Worm (Caenorhabditis elegans) whole organism, young adult: ENCODE results near the gene C18F10.2.
A peak's percentile ranks its signal among the peaks of the same experiment; 100 is the strongest.

Experiments
- B0019.2 ChIP-seq: fragments of 200-800 bp; sonication (Bioruptor generic); conservative IDR thresholded peaks from 2 replicates; pipeline ENCODE4 v1.3.6; 2022; ENCODE audit warnings: missing genetic modification reagents, missing genetic modification characterization, missing compliant biosample characterization
- D2030.7 ChIP-seq: fragments of 200-800 bp; sonication (Bioruptor generic); IDR thresholded peaks from 2 replicates; pipeline ENCODE4 v1.3.6; 2022; ENCODE audit warnings: missing genetic modification reagents, missing genetic modification characterization, missing compliant biosample characterization
- F23B12.7 ChIP-seq: sonication (generic microtip); optimal IDR thresholded peaks from 2 replicates; lab custom pipeline; 2017; ENCODE audit warnings: missing genetic modification characterization, mild to moderate bottlenecking, missing compliant biosample characterization, antibody characterized with exemption, moderate library complexity; ENCODE audit not compliant: insufficient read depth
- F33H1.4 ChIP-seq: fragments of 200-800 bp; sonication (Bioruptor generic); IDR thresholded peaks from 2 replicates; pipeline ENCODE4 v1.3.6; 2022; ENCODE audit warnings: missing genetic modification reagents, missing genetic modification characterization, missing compliant biosample characterization
- F37B4.10 ChIP-seq: fragments of 200-800 bp; sonication (Bioruptor generic); IDR thresholded peaks from 2 replicates; pipeline ENCODE4 v1.3.6; 2022; ENCODE audit warnings: missing genetic modification characterization, missing compliant biosample characterization
- F49E8.2 ChIP-seq: sonication (generic microtip); optimal IDR thresholded peaks from 3 replicates; lab custom pipeline; 2017; ENCODE audit warnings: missing genetic modification characterization, mild to moderate bottlenecking, missing compliant biosample characterization, antibody characterized with exemption, moderate library complexity; ENCODE audit not compliant: insufficient read depth
- T26A5.8 ChIP-seq: sonication (generic microtip); optimal IDR thresholded peaks from 2 replicates; lab custom pipeline; 2016; ENCODE audit warnings: missing genetic modification characterization, missing compliant biosample characterization
- Y95B8A.8 ChIP-seq: fragments of 200-800 bp; sonication (Bioruptor generic); IDR thresholded peaks from 2 replicates; pipeline ENCODE4 v1.3.6; 2022; ENCODE audit warnings: missing genetic modification reagents, missing genetic modification characterization, missing compliant biosample characterization
- ZK185.1 ChIP-seq: sonication (generic microtip); optimal IDR thresholded peaks from 2 replicates; lab custom pipeline; 2016; ENCODE audit warnings: mild to moderate bottlenecking, missing genetic modification characterization, missing compliant biosample characterization; ENCODE audit not compliant: poor library complexity, severe bottlenecking
- ama-1 ChIP-seq, 3 experiments: fragments of 150-350 bp in 1 of 3; sonication (generic microtip) in 2 of 3; optimal IDR thresholded peaks; 2 replicates each; lab custom pipeline; 2014 to 2018; ENCODE audit warnings: missing biosample characterization in 2 of 3, missing genetic modification characterization in 2 of 3, missing genetic modification reagents in 2 of 3
- attf-3 ChIP-seq: fragments of 200-800 bp; sonication (Bioruptor generic); conservative IDR thresholded peaks from 2 replicates; pipeline ENCODE4 v1.3.6; 2022; ENCODE audit warnings: missing genetic modification reagents, missing genetic modification characterization, missing compliant biosample characterization
- attf-5 ChIP-seq: fragments of 200-800 bp; sonication (Bioruptor generic); optimal IDR thresholded peaks from 2 replicates; lab custom pipeline; 2018; ENCODE audit warnings: mild to moderate bottlenecking, missing genetic modification characterization, missing compliant biosample characterization
- attf-6 ChIP-seq: fragments of 200-800 bp; sonication (Bioruptor generic); IDR thresholded peaks from 2 replicates; pipeline ENCODE4 v1.3.6; 2022; ENCODE audit warnings: missing genetic modification reagents, missing genetic modification characterization, missing compliant biosample characterization
- bed-1 ChIP-seq: fragments of 200-800 bp; sonication (Bioruptor generic); IDR thresholded peaks from 2 replicates; pipeline ENCODE4 v1.3.6; 2022; ENCODE audit warnings: missing genetic modification reagents, missing genetic modification characterization, missing compliant biosample characterization
- ccch-3 ChIP-seq: fragments of 200-800 bp; sonication (Bioruptor generic); optimal IDR thresholded peaks from 2 replicates; lab custom pipeline; 2018; ENCODE audit warnings: mild to moderate bottlenecking, missing genetic modification characterization, missing compliant biosample characterization
- ceh-100 ChIP-seq: fragments of 200-800 bp; sonication (Bioruptor generic); IDR thresholded peaks from 2 replicates; pipeline ENCODE4 v1.3.6; 2022; ENCODE audit warnings: missing genetic modification reagents, missing genetic modification characterization, missing compliant biosample characterization
- ceh-40 ChIP-seq: fragments of 200-800 bp; sonication (Bioruptor generic); IDR thresholded peaks from 2 replicates; pipeline ENCODE4 v1.3.6; 2022; ENCODE audit warnings: missing genetic modification characterization, missing compliant biosample characterization
- ceh-91 ChIP-seq: fragments of 200-800 bp; sonication (Bioruptor generic); IDR thresholded peaks from 2 replicates; pipeline ENCODE4 v1.3.6; 2022; ENCODE audit warnings: missing genetic modification reagents, missing genetic modification characterization, missing compliant biosample characterization
- chd-7 ChIP-seq: sonication (generic microtip); optimal IDR thresholded peaks from 2 replicates; lab custom pipeline; 2016; ENCODE audit warnings: mild to moderate bottlenecking, missing genetic modification characterization, moderate library complexity, missing compliant biosample characterization
- efl-1 ChIP-seq: fragments of 150-350 bp; optimal IDR thresholded peaks from 2 replicates; lab custom pipeline; 2014; ENCODE audit warnings: missing biosample characterization, missing genetic modification reagents, missing genetic modification characterization
- egrh-3 ChIP-seq: fragments of 200-800 bp; sonication (Bioruptor generic); IDR thresholded peaks from 2 replicates; pipeline ENCODE4 v1.3.6; 2022; ENCODE audit warnings: missing genetic modification reagents, missing genetic modification characterization, missing compliant biosample characterization
- ekl-4 ChIP-seq: fragments of 200-800 bp; sonication (Bioruptor generic); IDR thresholded peaks from 2 replicates; pipeline ENCODE4 v1.3.6; 2022; ENCODE audit warnings: missing genetic modification reagents, missing genetic modification characterization, missing compliant biosample characterization
- fkh-3 ChIP-seq: sonication (generic microtip); optimal IDR thresholded peaks from 2 replicates; lab custom pipeline; 2016; ENCODE audit warnings: mild to moderate bottlenecking, missing genetic modification characterization, missing compliant biosample characterization
- gei-17 ChIP-seq: fragments of 200-800 bp; sonication (Bioruptor generic); optimal IDR thresholded peaks from 2 replicates; lab custom pipeline; 2018; ENCODE audit warnings: mild to moderate bottlenecking, missing genetic modification characterization, missing compliant biosample characterization
- hlh-12 ChIP-seq: sonication (generic microtip); optimal IDR thresholded peaks from 2 replicates; lab custom pipeline; 2016; ENCODE audit warnings: missing genetic modification characterization, missing compliant biosample characterization
- hlh-26 ChIP-seq: fragments of 200-800 bp; sonication (Bioruptor generic); conservative IDR thresholded peaks from 2 replicates; pipeline ENCODE4 v1.3.6; 2022; ENCODE audit warnings: missing genetic modification reagents, missing genetic modification characterization, missing compliant biosample characterization
- hmg-20 ChIP-seq: fragments of 200-800 bp; sonication (Bioruptor generic); IDR thresholded peaks from 2 replicates; pipeline ENCODE4 v1.3.6; 2022; ENCODE audit warnings: missing genetic modification reagents, missing genetic modification characterization, missing compliant biosample characterization
- hsf-1 ChIP-seq: fragments of 200-800 bp; sonication (Bioruptor generic); IDR thresholded peaks from 2 replicates; pipeline ENCODE4 v1.3.6; 2022; ENCODE audit warnings: missing genetic modification reagents, missing genetic modification characterization, missing compliant biosample characterization
- lin-40 ChIP-seq: sonication (generic microtip); optimal IDR thresholded peaks from 2 replicates; lab custom pipeline; 2016; ENCODE audit warnings: missing genetic modification characterization, mild to moderate bottlenecking, missing compliant biosample characterization, missing genotype, missing genetic modification reagents
- lin-54 ChIP-seq: fragments of 200-800 bp; sonication (Bioruptor generic); optimal IDR thresholded peaks from 2 replicates; lab custom pipeline; 2018; ENCODE audit warnings: mild to moderate bottlenecking, missing genetic modification characterization, missing compliant biosample characterization
- lir-1 ChIP-seq: fragments of 200-800 bp; sonication (Bioruptor generic); conservative IDR thresholded peaks from 2 replicates; pipeline ENCODE4 v1.3.6; 2022; ENCODE audit warnings: missing genetic modification reagents, missing genetic modification characterization, missing compliant biosample characterization
- lsl-1 ChIP-seq: fragments of 200-800 bp; sonication (Bioruptor generic); optimal IDR thresholded peaks from 2 replicates; lab custom pipeline; 2018; ENCODE audit warnings: mild to moderate bottlenecking, missing genetic modification characterization, moderate library complexity, missing compliant biosample characterization
- madf-10 ChIP-seq: sonication (generic microtip); optimal IDR thresholded peaks from 2 replicates; lab custom pipeline; 2016; ENCODE audit warnings: mild to moderate bottlenecking, missing genetic modification characterization, missing compliant biosample characterization
- madf-6 ChIP-seq: fragments of 200-800 bp; sonication (Bioruptor generic); IDR thresholded peaks from 2 replicates; pipeline ENCODE4 v1.3.6; 2022; ENCODE audit warnings: missing genetic modification reagents, missing genetic modification characterization, missing compliant biosample characterization
- mcd-1 ChIP-seq: fragments of 200-800 bp; sonication (Bioruptor generic); IDR thresholded peaks from 2 replicates; pipeline ENCODE4 v1.3.6; 2022; ENCODE audit warnings: missing genetic modification reagents, missing genetic modification characterization, missing compliant biosample characterization
- mes-4 ChIP-seq: sonication (generic microtip); optimal IDR thresholded peaks from 2 replicates; lab custom pipeline; 2016; ENCODE audit warnings: missing genotype, missing genetic modification characterization, missing compliant biosample characterization
- mxl-1 ChIP-seq: sonication (generic microtip); optimal IDR thresholded peaks from 2 replicates; lab custom pipeline; 2016; ENCODE audit warnings: missing genetic modification characterization, missing compliant biosample characterization
- nfyb-1 ChIP-seq: fragments of 200-800 bp; sonication (Bioruptor generic); IDR thresholded peaks from 2 replicates; pipeline ENCODE4 v1.3.6; 2022; ENCODE audit warnings: missing genetic modification reagents, missing genetic modification characterization, missing compliant biosample characterization
- nhr-27 ChIP-seq: fragments of 200-800 bp; sonication (Bioruptor generic); optimal IDR thresholded peaks from 2 replicates; lab custom pipeline; 2018; ENCODE audit warnings: mild to moderate bottlenecking, missing genetic modification characterization, moderate library complexity, missing compliant biosample characterization
- rec-8 ChIP-seq, 2 experiments: sonication (generic microtip); optimal IDR thresholded peaks; 2 replicates each; lab custom pipeline; 2016; ENCODE audit warnings: mild to moderate bottlenecking in 2 of 2, missing genetic modification characterization in 2 of 2, missing genetic modification reagents in 2 of 2, missing genotype in 2 of 2, missing biosample characterization in 1 of 2, missing compliant biosample characterization in 1 of 2, moderate library complexity in 1 of 2
- rpc-1 ChIP-seq, 2 experiments: fragments of 150-350 bp in 1 of 2; sonication (generic microtip) in 1 of 2; optimal IDR thresholded peaks; 2 replicates each; lab custom pipeline; 2014 to 2018; ENCODE audit warnings: missing biosample characterization in 1 of 2, missing genetic modification characterization in 1 of 2, missing genetic modification reagents in 1 of 2, missing genotype in 1 of 2
- snpc-3.4 ChIP-seq: sonication (generic microtip); optimal IDR thresholded peaks from 2 replicates; lab custom pipeline; 2017; ENCODE audit warnings: missing genetic modification characterization, mild to moderate bottlenecking, missing compliant biosample characterization, antibody characterized with exemption, moderate library complexity, missing genotype, missing genetic modification reagents
- somi-1 ChIP-seq: fragments of 200-800 bp; sonication (Bioruptor generic); optimal IDR thresholded peaks from 2 replicates; lab custom pipeline; 2018; ENCODE audit warnings: mild to moderate bottlenecking, missing genetic modification characterization, missing compliant biosample characterization
- sptf-2 ChIP-seq: fragments of 200-800 bp; sonication (Bioruptor generic); optimal IDR thresholded peaks from 2 replicates; lab custom pipeline; 2018; ENCODE audit warnings: mild to moderate bottlenecking, missing genetic modification characterization, missing compliant biosample characterization
- tlf-1 ChIP-seq: fragments of 200-800 bp; sonication (Bioruptor generic); optimal IDR thresholded peaks from 2 replicates; lab custom pipeline; 2018; ENCODE audit warnings: mild to moderate bottlenecking, missing genetic modification characterization, missing compliant biosample characterization
- ztf-22 ChIP-seq: fragments of 200-800 bp; sonication (Bioruptor generic); optimal IDR thresholded peaks from 2 replicates; lab custom pipeline; 2018; ENCODE audit warnings: mild to moderate bottlenecking, missing genetic modification characterization, moderate library complexity, missing compliant biosample characterization
- ztf-25 ChIP-seq: fragments of 200-800 bp; sonication (Bioruptor generic); IDR thresholded peaks from 2 replicates; pipeline ENCODE4 v1.3.6; 2022; ENCODE audit warnings: missing genetic modification reagents, missing genetic modification characterization, missing compliant biosample characterization

Gene C18F10.2

DNA sequence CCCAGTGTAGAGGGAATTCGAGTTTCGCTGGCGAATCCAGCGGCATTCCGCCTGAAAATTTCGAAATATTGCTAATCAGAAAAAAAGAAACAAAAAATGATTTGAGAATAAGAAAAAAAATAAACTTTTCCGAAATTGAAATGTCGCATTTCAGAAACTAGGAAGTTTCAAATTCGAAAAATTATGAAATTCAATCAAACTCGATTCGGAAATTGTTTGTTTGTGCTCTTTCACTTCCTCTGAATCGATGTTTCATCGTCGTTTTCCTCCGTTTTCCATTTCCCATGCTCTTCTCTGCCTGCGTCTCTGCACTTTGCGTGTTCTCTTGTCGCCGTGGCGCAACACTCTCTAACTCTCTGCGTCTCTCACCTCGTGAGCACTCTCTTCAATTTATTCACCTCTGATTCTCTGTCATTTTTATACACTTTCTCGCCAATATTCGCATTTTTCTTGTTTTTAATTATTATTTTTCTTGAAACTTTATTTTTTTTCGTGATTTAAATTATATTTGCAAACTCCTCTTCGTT, 5.4 kb downstream of the C18F10.2 start, which contains the start of gene C18F10.7 (continued):
- TF ChIP-seq F49E8.2 (tag; lab: Kevin White, UChicago) (peak; percentile 49), hsf-1 (GFP tag; lab: Robert Waterston, UW) (peak; percentile 62), ztf-22 (no peak), attf-3 (GFP tag; lab: Robert Waterston, UW) (no peak; the same call in 1 of the 2 replicates), F23B12.7 (tag; lab: Kevin White, UChicago) (no peak), lsl-1 (peak; percentile 75), lir-1 (GFP tag; lab: Robert Waterston, UW) (no peak), somi-1 (GFP tag; lab: Kevin White, UChicago) (no peak), rpc-1 (optimal IDR thresholded peaks at IDR 0.05; lab: Kevin White, UChicago) (no peak), rpc-1 (tag; optimal IDR thresholded peaks at IDR 0.05; lab: Kevin White, UChicago) (no peak), hmg-20 (GFP tag; lab: Robert Waterston, UW) (no peak), bed-1 (GFP tag; lab: Robert Waterston, UW) (no peak), egrh-3 (GFP tag; lab: Robert Waterston, UW) (peak; percentile 18; the same call in 1 of the 2 replicates), B0019.2 (GFP tag; lab: Robert Waterston, UW) (no peak), mcd-1 (peak; percentile 66; the same call in 1 of the 2 replicates), nhr-27 (tag; lab: Kevin White, UChicago) (no peak), snpc-3.4 (tag; lab: Kevin White, UChicago) (peak; percentile 70), gei-17 (GFP tag; lab: Kevin White, UChicago) (no peak), ztf-25 (GFP tag; lab: Robert Waterston, UW) (no peak), nfyb-1 (GFP tag; lab: Robert Waterston, UW) (no peak), mxl-1 (tag; lab: Kevin White, UChicago) (no peak), rec-8 (tag; optimal IDR thresholded peaks at IDR 0.05; lab: Kevin White, UChicago) (no peak), ekl-4 (GFP tag; lab: Robert Waterston, UW) (0 out of 2 replicates have a peak, but pooled peaks have one; percentile 48), ceh-91 (GFP tag; lab: Robert Waterston, UW) (no peak), madf-6 (GFP tag; lab: Robert Waterston, UW) (peak; percentile 82), ccch-3 (GFP tag; lab: Kevin White, UChicago) (no peak), ZK185.1 (tag; lab: Kevin White, UChicago) (no peak), hlh-12 (tag; lab: Kevin White, UChicago) (no peak), madf-10 (tag; lab: Kevin White, UChicago) (no peak), lin-40 (tag; lab: Kevin White, UChicago) (no peak), fkh-3 (tag; lab: Kevin White, UChicago) (no peak), lin-54 (peak; percentile 60), ceh-100 (GFP tag; lab: Robert Waterston, UW) (no peak), sptf-2 (no peak), F37B4.10 (GFP tag; lab: Robert Waterston, UW) (no peak), T26A5.8 (no peak), ama-1 (optimal IDR thresholded peaks at IDR 0.05; lab: Kevin White, UChicago) (no peak), ama-1 (GFP tag; optimal IDR thresholded peaks at IDR 0.05; lab: Kevin White, UChicago) (no peak), tlf-1 (GFP tag; lab: Kevin White, UChicago) (no peak), attf-6 (GFP tag; lab: Robert Waterston, UW) (no peak), chd-7 (tag; lab: Kevin White, UChicago) (no peak), attf-5 (GFP tag; lab: Kevin White, UChicago) (no peak), F33H1.4 (GFP tag; lab: Robert Waterston, UW) (peak; percentile 47), D2030.7 (peak; percentile 58), mes-4 (tag; lab: Kevin White, UChicago) (no peak), ceh-40 (GFP tag; lab: Robert Waterston, UW) (no peak), efl-1 (peak; percentile 35), hlh-26 (GFP tag; lab: Robert Waterston, UW) (no peak), Y95B8A.8 (GFP tag; lab: Robert Waterston, UW) (no peak)
